Fruit fly (Drosophila melanogaster) whole organism, pupa: Measurements from ENCODE around the gene B-H2.

Experiments
- CG10348 ChIP-seq: fragments of 200-800 bp; sonication (Bioruptor generic); IDR thresholded peaks from 2 replicates; pipeline ENCODE4 v1.3.6; 2022; ENCODE audit warnings: missing biosample characterization, missing genetic modification characterization
- CG12605 ChIP-seq: fragments of 200-800 bp; sonication (Bioruptor generic); IDR thresholded peaks from 2 replicates; pipeline ENCODE4 v1.3.6; 2022; ENCODE audit warnings: missing biosample characterization, missing genetic modification characterization
- CG14655 ChIP-seq: fragments of 200-800 bp; sonication (Bioruptor generic); optimal IDR thresholded peaks from 3 replicates; lab custom pipeline; 2017; ENCODE audit warnings: mild to moderate bottlenecking, missing biosample characterization, missing genetic modification reagents, missing genetic modification characterization
- CG17806 ChIP-seq: fragments of 200-800 bp; sonication (Bioruptor generic); optimal IDR thresholded peaks from 2 replicates; lab custom pipeline; 2018; ENCODE audit warnings: missing biosample characterization, mild to moderate bottlenecking, missing genetic modification characterization, moderate library complexity
- CG32121 ChIP-seq: fragments of 200-800 bp; sonication (Bioruptor generic); IDR thresholded peaks from 2 replicates; pipeline ENCODE4 v1.3.6; 2022; ENCODE audit warnings: missing biosample characterization, missing genetic modification characterization
- CG34367 ChIP-seq: fragments of 200-800 bp; sonication (Bioruptor generic); optimal IDR thresholded peaks from 2 replicates; lab custom pipeline; 2018; ENCODE audit warnings: missing biosample characterization, mild to moderate bottlenecking, missing genetic modification characterization
- CG4496 ChIP-seq: fragments of 200-800 bp; sonication (Bioruptor generic); IDR thresholded peaks from 3 replicates; pipeline ENCODE4 v1.3.6; 2022; ENCODE audit warnings: missing biosample characterization, missing genetic modification characterization
- CG8159 ChIP-seq: fragments of 200-800 bp; sonication (Bioruptor generic); optimal IDR thresholded peaks from 3 replicates; lab custom pipeline; 2018; ENCODE audit warnings: missing biosample characterization, mild to moderate bottlenecking, missing genetic modification characterization, moderate library complexity
- Pif1A ChIP-seq: fragments of 200-800 bp; sonication (Bioruptor generic); optimal IDR thresholded peaks from 3 replicates; lab custom pipeline; 2016; ENCODE audit warnings: missing biosample characterization, missing genetic modification characterization
- Pif1B ChIP-seq: fragments of 200-800 bp; sonication (Bioruptor generic); optimal IDR thresholded peaks from 3 replicates; lab custom pipeline; 2016; ENCODE audit warnings: missing biosample characterization, missing genetic modification characterization
- Snoo ChIP-seq: fragments of 200-800 bp; sonication (Bioruptor generic); optimal IDR thresholded peaks from 3 replicates; lab custom pipeline; 2017; ENCODE audit warnings: missing biosample characterization, mild to moderate bottlenecking, missing genetic modification characterization, inconsistent platforms
- rn ChIP-seq: fragments of 200-800 bp; sonication (Bioruptor generic); IDR thresholded peaks from 2 replicates; pipeline ENCODE4 v1.3.6; 2022; ENCODE audit warnings: missing biosample characterization, missing genetic modification characterization

dm6 chrX:17284400-17284799, 30.0 kb upstream of the B-H2 start, which contains the start of gene CG8661:
- TF ChIP-seq Pif1B (no peak), CG12605 (GFP tag; lab: Robert Waterston, UW) (no peak), CG10348 (GFP tag; lab: Robert Waterston, UW) (no peak), rn (GFP tag; lab: Robert Waterston, UW) (no peak), Pif1A (GFP tag; lab: Kevin White, UChicago) (no peak), CG32121 (GFP tag; lab: Robert Waterston, UW) (no peak), CG8159 (tag; lab: Kevin White, UChicago) (no peak), CG17806 (tag; lab: Kevin White, UChicago) (no peak), CG34367 (no peak), CG4496 (GFP tag; lab: Robert Waterston, UW) (no peak), CG14655 (GFP tag; lab: Kevin White, UChicago) (no peak), Snoo (tag; lab: Kevin White, UChicago) (no peak)
